Worm (Caenorhabditis elegans) whole organism, late embryonic: Measurements from ENCODE around the gene F54A3.6.

ENCODE experiments used
- C08G9.2 ChIP-seq: sonication (generic microtip); optimal IDR thresholded peaks from 2 replicates; lab custom pipeline; 2016; ENCODE audit warnings: mild to moderate bottlenecking, missing genetic modification characterization, moderate library complexity, missing compliant biosample characterization
- eyg-1 ChIP-seq: sonication (generic microtip); optimal IDR thresholded peaks from 2 replicates; lab custom pipeline; 2016; ENCODE audit warnings: missing genotype, missing genetic modification characterization, missing compliant biosample characterization
- rnt-1 ChIP-seq: sonication (generic microtip); optimal IDR thresholded peaks from 2 replicates; lab custom pipeline; 2016; ENCODE audit warnings: missing genetic modification characterization, missing compliant biosample characterization

DNA sequence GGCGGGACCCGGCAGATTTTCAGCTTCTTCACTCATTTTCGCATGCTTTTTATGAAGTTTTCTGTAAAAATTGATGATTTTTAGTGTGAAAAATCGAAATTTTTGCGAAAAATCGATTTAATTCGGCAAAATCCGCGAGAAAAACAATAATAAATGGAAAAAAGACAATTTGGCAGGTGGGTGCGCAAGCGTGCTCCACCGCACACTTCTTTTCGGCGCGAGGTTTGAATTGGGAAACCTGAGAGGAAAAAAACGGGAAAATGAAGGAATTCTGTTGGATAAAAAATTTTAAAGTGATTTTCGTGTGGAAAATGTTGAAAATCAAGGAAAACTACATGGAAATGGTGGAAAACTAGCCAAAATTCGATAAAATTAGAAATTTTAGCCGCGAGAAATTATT lies 28.2 kb downstream of the F54A3.6 start, which contains the start of gene Y59C2A.2:
- TF ChIP-seq C08G9.2 (tag; lab: Kevin White, UChicago), result no peak
- TF ChIP-seq rnt-1 (tag; lab: Kevin White, UChicago), result no peak
- no peak for TF ChIP-seq eyg-1 (tag; lab: Kevin White, UChicago)
